Worm (Caenorhabditis elegans) whole organism, late embryonic: Measurements from ENCODE around the gene ZK675.4.

Source experiments
- F13H6.1 ChIP-seq: sonication (generic microtip); optimal IDR thresholded peaks from 2 replicates; lab custom pipeline; 2016; ENCODE audit warnings: missing genetic modification characterization, missing compliant biosample characterization
- K02D7.2 ChIP-seq: sonication (generic microtip); optimal IDR thresholded peaks from 2 replicates; lab custom pipeline; 2017; ENCODE audit warnings: mild to moderate bottlenecking, missing genetic modification characterization, missing compliant biosample characterization
- T23F11.4 ChIP-seq: fragments of 200-800 bp; sonication (Bioruptor generic); optimal IDR thresholded peaks from 2 replicates; lab custom pipeline; 2018; ENCODE audit warnings: mild to moderate bottlenecking, missing genetic modification characterization, missing compliant biosample characterization
- ama-1 ChIP-seq: fragments of 150-350 bp; optimal IDR thresholded peaks from 2 replicates; lab custom pipeline; 2014
- ceh-18 ChIP-seq: sonication (generic microtip); optimal IDR thresholded peaks from 2 replicates; lab custom pipeline; 2016; ENCODE audit warnings: missing genetic modification characterization, missing compliant biosample characterization
- ceh-2 ChIP-seq: sonication (generic microtip); optimal IDR thresholded peaks from 2 replicates; lab custom pipeline; 2016; ENCODE audit warnings: missing genotype, missing genetic modification characterization, missing compliant biosample characterization
- ceh-45 ChIP-seq: fragments of 200-800 bp; sonication (Bioruptor generic); IDR thresholded peaks from 2 replicates; pipeline ENCODE4 v1.3.6; 2022; ENCODE audit warnings: missing genetic modification reagents, missing genetic modification characterization, missing compliant biosample characterization
- ceh-6 ChIP-seq: fragments of 200-800 bp; sonication (Bioruptor generic); optimal IDR thresholded peaks from 2 replicates; lab custom pipeline; 2018; ENCODE audit warnings: mild to moderate bottlenecking, missing genetic modification characterization, missing compliant biosample characterization
- ceh-9 ChIP-seq: sonication (generic microtip); optimal IDR thresholded peaks from 2 replicates; lab custom pipeline; 2016; ENCODE audit warnings: mild to moderate bottlenecking, missing genetic modification characterization, inconsistent platforms, missing compliant biosample characterization
- che-1 ChIP-seq: sonication (generic microtip); optimal IDR thresholded peaks from 2 replicates; lab custom pipeline; 2016; ENCODE audit warnings: mild to moderate bottlenecking, missing genetic modification characterization, missing compliant biosample characterization
- dmd-4 ChIP-seq: sonication (generic microtip); optimal IDR thresholded peaks from 2 replicates; lab custom pipeline; 2016; ENCODE audit warnings: borderline replicate concordance, missing genetic modification characterization, missing compliant biosample characterization
- dve-1 ChIP-seq: sonication (generic microtip); optimal IDR thresholded peaks from 2 replicates; lab custom pipeline; 2017; ENCODE audit warnings: antibody characterized with exemption, mild to moderate bottlenecking, missing genetic modification characterization, missing compliant biosample characterization
- elt-2 ChIP-seq: sonication (generic microtip); optimal IDR thresholded peaks from 2 replicates; lab custom pipeline; 2016; ENCODE audit warnings: missing genetic modification reagents, missing genetic modification characterization, missing compliant biosample characterization
- elt-4 ChIP-seq: sonication (generic microtip); optimal IDR thresholded peaks from 2 replicates; lab custom pipeline; 2016; ENCODE audit warnings: missing genetic modification characterization, missing compliant biosample characterization
- ets-4 ChIP-seq: sonication (generic microtip); optimal IDR thresholded peaks from 2 replicates; lab custom pipeline; 2016; ENCODE audit warnings: missing genetic modification characterization, missing compliant biosample characterization
- fkh-6 ChIP-seq: sonication (generic microtip); optimal IDR thresholded peaks from 2 replicates; lab custom pipeline; 2016; ENCODE audit warnings: missing genetic modification characterization, missing compliant biosample characterization
- hlh-15 ChIP-seq: sonication (generic microtip); optimal IDR thresholded peaks from 2 replicates; lab custom pipeline; 2016; ENCODE audit warnings: missing genetic modification characterization, missing compliant biosample characterization
- hlh-8 ChIP-seq: sonication (generic microtip); optimal IDR thresholded peaks from 2 replicates; lab custom pipeline; 2016; ENCODE audit warnings: missing genotype, missing genetic modification characterization, missing compliant biosample characterization
- lim-6 ChIP-seq: sonication (generic microtip); optimal IDR thresholded peaks from 2 replicates; lab custom pipeline; 2016; ENCODE audit warnings: missing genetic modification characterization, missing compliant biosample characterization
- mec-3 ChIP-seq: sonication (generic microtip); optimal IDR thresholded peaks from 2 replicates; lab custom pipeline; 2016; ENCODE audit warnings: borderline replicate concordance, missing genetic modification characterization, missing compliant biosample characterization
- nhr-11 ChIP-seq: fragments of 150-350 bp; optimal IDR thresholded peaks from 2 replicates; lab custom pipeline; 2014; ENCODE audit warnings: missing biosample characterization, missing genetic modification characterization
- odd-2 ChIP-seq: sonication (generic microtip); optimal IDR thresholded peaks from 2 replicates; lab custom pipeline; 2017; ENCODE audit warnings: antibody characterized with exemption, mild to moderate bottlenecking, missing genetic modification characterization, missing compliant biosample characterization
- pag-3 ChIP-seq: sonication (generic microtip); optimal IDR thresholded peaks from 2 replicates; lab custom pipeline; 2016; ENCODE audit warnings: missing compliant biosample characterization, missing genetic modification characterization, borderline replicate concordance
- pqm-1 ChIP-seq: sonication (generic microtip); optimal IDR thresholded peaks from 2 replicates; lab custom pipeline; 2016; ENCODE audit warnings: missing genetic modification characterization, missing compliant biosample characterization
- ref-2 ChIP-seq: sonication (generic microtip); optimal IDR thresholded peaks from 2 replicates; lab custom pipeline; 2016; ENCODE audit warnings: missing genetic modification characterization, missing compliant biosample characterization
- rnt-1 ChIP-seq: sonication (generic microtip); optimal IDR thresholded peaks from 2 replicates; lab custom pipeline; 2016; ENCODE audit warnings: missing genetic modification characterization, missing compliant biosample characterization
- sdc-2 ChIP-seq: sonication (generic microtip); optimal IDR thresholded peaks from 2 replicates; lab custom pipeline; 2016; ENCODE audit warnings: missing genotype, missing genetic modification characterization, missing compliant biosample characterization
- sox-2 ChIP-seq: fragments of 200-800 bp; sonication (Bioruptor generic); IDR thresholded peaks from 2 replicates; pipeline ENCODE4 v1.3.6; 2022; ENCODE audit warnings: missing genetic modification reagents, missing genetic modification characterization, missing compliant biosample characterization
- tbx-2 ChIP-seq: sonication (generic microtip); optimal IDR thresholded peaks from 2 replicates; lab custom pipeline; 2016; ENCODE audit warnings: missing genetic modification characterization, missing compliant biosample characterization
- ttx-3 ChIP-seq: sonication (generic microtip); optimal IDR thresholded peaks from 2 replicates; lab custom pipeline; 2016; ENCODE audit warnings: missing genetic modification reagents, missing genetic modification characterization, missing compliant biosample characterization
- unc-42 ChIP-seq: sonication (generic microtip); optimal IDR thresholded peaks from 2 replicates; lab custom pipeline; 2016; ENCODE audit warnings: missing genotype, missing genetic modification characterization, missing compliant biosample characterization
- unc-86 ChIP-seq: sonication (generic microtip); optimal IDR thresholded peaks from 2 replicates; lab custom pipeline; 2016; ENCODE audit warnings: missing genetic modification characterization, missing compliant biosample characterization
- ztf-16 ChIP-seq: sonication (generic microtip); optimal IDR thresholded peaks from 2 replicates; lab custom pipeline; 2017; ENCODE audit warnings: missing genetic modification characterization, missing compliant biosample characterization

The ZK675.4 gene

DNA sequence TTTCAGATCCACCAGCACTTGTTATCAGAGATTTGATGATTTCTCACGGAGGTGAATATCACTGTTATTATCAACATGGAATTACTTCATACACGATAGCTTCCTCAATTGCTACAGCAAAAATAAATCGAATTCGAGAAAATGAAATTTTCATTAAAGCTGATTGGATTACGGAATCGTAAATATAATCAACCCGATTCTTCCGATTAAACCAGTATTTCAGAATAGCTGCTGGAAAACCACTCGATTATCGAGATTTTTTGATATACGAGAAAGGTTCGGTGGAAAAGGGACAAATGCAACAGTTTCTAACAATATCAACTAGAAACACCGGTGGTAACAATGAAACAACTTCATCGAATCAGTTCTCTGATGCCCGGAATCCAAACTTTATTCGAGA is 9.1 kb upstream of the ZK675.4 start:
- TF ChIP-seq nhr-11 (tag; lab: Kevin White, UChicago) = no peak
- TF ChIP-seq elt-4 = no peak
- no peak for TF ChIP-seq ceh-45 (GFP tag; lab: Robert Waterston, UW)
- no peak for TF ChIP-seq elt-2 (tag; lab: Kevin White, UChicago)
- no peak for TF ChIP-seq ceh-9 (tag; lab: Kevin White, UChicago)
- no peak for TF ChIP-seq sdc-2 (tag; lab: Kevin White, UChicago)
- no peak for TF ChIP-seq hlh-15 (tag; lab: Kevin White, UChicago)
- no peak for TF ChIP-seq ceh-2 (tag; lab: Kevin White, UChicago)
- no peak for TF ChIP-seq rnt-1 (tag; lab: Kevin White, UChicago)
- TF ChIP-seq dmd-4 (tag; lab: Kevin White, UChicago) = no peak
- no peak for TF ChIP-seq ceh-6 (GFP tag; lab: Kevin White, UChicago)
- TF ChIP-seq ref-2 (tag; lab: Kevin White, UChicago) = no peak
- no peak for TF ChIP-seq unc-42
- TF ChIP-seq hlh-8 (tag; lab: Kevin White, UChicago) = no peak
- TF ChIP-seq, all 69 proteins: peak for 0

DNA sequence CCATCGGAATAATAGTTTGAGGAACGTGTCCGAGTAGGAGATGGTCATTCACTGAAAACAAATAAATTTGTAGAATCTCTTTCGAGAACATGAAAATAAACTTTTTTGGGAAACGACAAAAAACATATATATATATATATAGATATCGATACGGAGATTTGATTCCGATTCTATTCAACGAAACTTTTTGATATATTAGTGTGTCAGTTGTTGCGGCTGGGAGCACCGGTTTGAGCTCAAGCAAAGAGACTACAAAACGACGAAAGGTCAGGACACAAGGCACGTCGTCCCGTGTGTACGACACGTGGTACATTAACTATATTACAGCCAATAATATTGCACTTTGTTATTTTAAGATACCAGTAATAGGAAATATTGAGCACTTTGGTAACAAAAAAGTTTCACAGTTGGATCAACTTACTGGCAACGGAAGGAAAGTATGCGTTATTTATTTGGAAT is 3.5 kb upstream of the ZK675.4 start, which contains the start of gene best-23:
Gene best-23 (minus strand): TSS at position 51 of the 459 bp plus-strand sequence.
- TF ChIP-seq hlh-8 (tag; lab: Kevin White, UChicago) (no peak), ceh-18 (tag; lab: Kevin White, UChicago) (no peak), lim-6 (tag; lab: Kevin White, UChicago) (no peak), dve-1 (tag; lab: Kevin White, UChicago) (no peak), ttx-3 (no peak), sox-2 (no peak), ets-4 (tag; lab: Kevin White, UChicago) (no peak), che-1 (tag; lab: Kevin White, UChicago) (no peak), F13H6.1 (tag; lab: Kevin White, UChicago) (no peak), pqm-1 (tag; lab: Kevin White, UChicago) (no peak), tbx-2 (tag; lab: Kevin White, UChicago) (no peak), T23F11.4 (GFP tag; lab: Kevin White, UChicago) (no peak), nhr-11 (tag; lab: Kevin White, UChicago) (no peak), mec-3 (tag; lab: Kevin White, UChicago) (no peak)

DNA sequence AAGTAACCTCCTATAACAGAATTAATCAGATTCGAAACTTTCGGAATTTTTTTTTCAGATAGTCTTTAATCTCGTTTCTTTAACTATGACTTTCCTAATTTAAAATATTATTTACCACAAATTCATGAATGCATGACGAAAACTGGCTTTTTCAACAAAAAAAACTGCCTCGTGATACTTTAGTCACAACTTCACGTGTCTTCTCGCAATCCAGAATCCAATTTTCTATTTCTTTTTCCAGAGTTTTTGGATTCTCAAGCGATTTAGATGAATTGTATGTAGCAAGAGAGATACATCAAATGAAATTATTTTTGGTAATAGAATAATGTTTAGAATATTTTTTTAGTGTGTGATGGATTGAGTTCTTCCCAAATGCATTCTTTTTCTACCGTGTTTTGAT is 9.1 kb downstream of the ZK675.4 start:
- TF ChIP-seq unc-42 = peak; percentile 37
- no peak for TF ChIP-seq fkh-6 (tag; lab: Kevin White, UChicago)

DNA sequence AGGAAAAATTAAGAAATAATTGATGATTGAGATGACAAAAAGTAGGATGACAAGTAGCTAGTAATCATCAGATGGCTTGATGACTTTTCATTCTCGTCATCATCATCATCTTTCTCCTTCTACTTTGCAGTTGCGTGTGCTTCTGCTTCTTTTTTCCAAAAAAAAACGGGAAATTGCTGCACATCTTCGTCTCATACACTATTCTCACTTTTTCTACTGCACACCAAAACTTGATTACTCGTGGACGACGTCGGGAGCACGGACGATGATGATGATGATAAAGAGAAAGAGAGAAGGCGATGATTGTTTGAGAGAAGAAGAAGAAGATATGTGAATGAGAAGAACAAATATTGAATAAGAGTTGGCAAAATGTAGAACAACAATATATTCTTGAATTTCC is 10.0 kb downstream of the ZK675.4 start:
- TF ChIP-seq unc-42 (peak; percentile 93), mec-3 (tag; lab: Kevin White, UChicago) (no peak), pag-3 (tag; lab: Kevin White, UChicago) (no peak)
- TF ChIP-seq, all 69 proteins: peak for 1

DNA sequence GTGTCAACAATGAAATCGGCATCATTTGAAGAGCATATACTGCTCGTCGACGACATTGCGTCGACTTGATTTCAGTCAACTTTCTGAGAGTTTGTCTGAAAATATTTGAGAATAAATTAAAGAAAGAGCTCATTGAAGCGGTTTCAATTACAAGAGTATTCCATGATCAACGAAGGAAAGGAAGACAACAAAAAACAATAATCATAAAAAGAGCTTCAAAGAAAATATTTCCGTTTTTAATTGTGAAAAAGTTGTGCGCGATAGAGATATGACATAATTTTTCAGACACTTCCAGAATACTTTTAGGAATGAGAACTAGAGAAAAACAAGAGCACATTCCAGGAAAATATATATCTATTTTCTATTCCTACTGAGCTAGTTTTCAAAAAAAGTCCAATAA is 17.5 kb downstream of the ZK675.4 start, which contains the start of gene spv-1:
Gene spv-1 (minus strand): TSS at position 101 of the 400 bp plus-strand sequence.
- TF ChIP-seq K02D7.2 (tag; lab: Kevin White, UChicago) = no peak
- no peak for TF ChIP-seq unc-86
- TF ChIP-seq odd-2 (tag; lab: Kevin White, UChicago) = no peak
- no peak for TF ChIP-seq sdc-2 (tag; lab: Kevin White, UChicago)
- TF ChIP-seq ztf-16 (tag; lab: Kevin White, UChicago) = no peak
- TF ChIP-seq hlh-15 (tag; lab: Kevin White, UChicago) = no peak
- no peak for TF ChIP-seq ama-1 (lab: Kevin White, UChicago)
- no peak for TF ChIP-seq dmd-4 (tag; lab: Kevin White, UChicago)
